Fruit fly (Drosophila melanogaster): ENCODE data around the gene Mcm5.

dm6 chr3R:10788186-10788585, at the start of gene Mcm5, which contains the start of gene Art1:
- TF ChIP-seq psq (optimal IDR thresholded peaks at IDR 0.05) = no peak
- no peak for TF ChIP-seq CG8478 (optimal IDR thresholded peaks at IDR 0.05)
- no peak for TF ChIP-seq EcR (GFP tag; optimal IDR thresholded peaks at IDR 0.05)
